Worm (Caenorhabditis elegans) whole organism, L2 larva: ENCODE measurements around the gene akt-2.

ENCODE experiments used
- F13H6.1 ChIP-seq: sonication (generic microtip); optimal IDR thresholded peaks from 2 replicates; lab custom pipeline; 2016; ENCODE audit warnings: missing genetic modification characterization, missing compliant biosample characterization
- R02D3.7 ChIP-seq: fragments of 150-350 bp; optimal IDR thresholded peaks from 2 replicates; lab custom pipeline; 2014; ENCODE audit warnings: missing biosample characterization, missing genetic modification characterization
- Y55F3AM.14 ChIP-seq: fragments of 200-800 bp; sonication (Bioruptor generic); optimal IDR thresholded peaks from 2 replicates; lab custom pipeline; 2018; ENCODE audit warnings: mild to moderate bottlenecking, missing genetic modification characterization, missing compliant biosample characterization
- ZK546.5 ChIP-seq: sonication (generic microtip); optimal IDR thresholded peaks from 2 replicates; lab custom pipeline; 2017; ENCODE audit warnings: missing biosample characterization, missing genetic modification characterization
- aly-2 ChIP-seq: fragments of 150-350 bp; optimal IDR thresholded peaks from 2 replicates; lab custom pipeline; 2014; ENCODE audit warnings: missing biosample characterization, missing genetic modification characterization
- blmp-1 ChIP-seq: sonication (generic microtip); optimal IDR thresholded peaks from 2 replicates; lab custom pipeline; 2017; ENCODE audit warnings: missing genetic modification characterization, mild to moderate bottlenecking, missing compliant biosample characterization, antibody characterized with exemption, moderate library complexity; ENCODE audit not compliant: insufficient read depth
- ceh-16 ChIP-seq: fragments of 150-350 bp; optimal IDR thresholded peaks from 2 replicates; lab custom pipeline; 2014; ENCODE audit warnings: missing biosample characterization, missing genetic modification characterization
- crh-2 ChIP-seq: sonication (generic microtip); optimal IDR thresholded peaks from 2 replicates; lab custom pipeline; 2017; ENCODE audit warnings: missing biosample characterization, missing genetic modification characterization
- elt-3 ChIP-seq: sonication (generic microtip); optimal IDR thresholded peaks from 2 replicates; lab custom pipeline; 2017; ENCODE audit warnings: missing biosample characterization, missing genetic modification characterization
- fos-1 ChIP-seq: fragments of 150-350 bp; optimal IDR thresholded peaks from 2 replicates; lab custom pipeline; 2014; ENCODE audit warnings: missing biosample characterization, missing genetic modification characterization
- gmeb-1 ChIP-seq: fragments of 150-350 bp; optimal IDR thresholded peaks from 2 replicates; lab custom pipeline; 2014; ENCODE audit warnings: missing biosample characterization, missing genetic modification characterization
- lin-11 ChIP-seq: fragments of 150-350 bp; sonication (generic microtip); optimal IDR thresholded peaks from 2 replicates; lab custom pipeline; 2014; ENCODE audit warnings: missing biosample characterization, missing genetic modification characterization, inconsistent platforms, mixed read lengths
- lin-13 ChIP-seq: fragments of 150-350 bp; optimal IDR thresholded peaks from 2 replicates; lab custom pipeline; 2014; ENCODE audit warnings: missing biosample characterization, missing genetic modification reagents, missing genetic modification characterization
- lin-39 ChIP-seq: fragments of 150-350 bp; optimal IDR thresholded peaks from 2 replicates; lab custom pipeline; 2014; ENCODE audit warnings: missing biosample characterization, missing genetic modification reagents, missing genetic modification characterization
- mab-5 ChIP-seq: fragments of 150-350 bp; optimal IDR thresholded peaks from 2 replicates; lab custom pipeline; 2014; ENCODE audit warnings: missing biosample characterization, missing genetic modification characterization
- mdl-1 ChIP-seq, 2 experiments: fragments of 150-350 bp in 1 of 2; sonication (generic microtip) in 1 of 2; optimal IDR thresholded peaks; 2 replicates each; lab custom pipeline; 2017; ENCODE audit warnings: missing biosample characterization in 2 of 2, missing genetic modification characterization in 2 of 2
- nhr-10 ChIP-seq: sonication (generic microtip); optimal IDR thresholded peaks from 2 replicates; lab custom pipeline; 2017; ENCODE audit warnings: missing biosample characterization, missing genetic modification characterization
- nhr-11 ChIP-seq: fragments of 150-350 bp; optimal IDR thresholded peaks from 2 replicates; lab custom pipeline; 2014; ENCODE audit warnings: missing biosample characterization, missing genetic modification characterization
- nhr-12 ChIP-seq: fragments of 150-350 bp; optimal IDR thresholded peaks from 2 replicates; lab custom pipeline; 2014; ENCODE audit warnings: missing biosample characterization, missing genetic modification characterization
- nhr-129 ChIP-seq: fragments of 150-350 bp; optimal IDR thresholded peaks from 2 replicates; lab custom pipeline; 2014; ENCODE audit warnings: missing biosample characterization, missing genetic modification characterization
- nhr-21 ChIP-seq: fragments of 150-350 bp; optimal IDR thresholded peaks from 2 replicates; lab custom pipeline; 2014; ENCODE audit warnings: missing biosample characterization, missing genetic modification characterization
- nhr-6 ChIP-seq: fragments of 150-350 bp; optimal IDR thresholded peaks from 2 replicates; lab custom pipeline; 2014; ENCODE audit warnings: missing biosample characterization, missing genetic modification characterization
- nhr-77 ChIP-seq: fragments of 150-350 bp; optimal IDR thresholded peaks from 2 replicates; lab custom pipeline; 2014; ENCODE audit warnings: missing biosample characterization, missing genetic modification characterization
- peb-1 ChIP-seq: fragments of 150-350 bp; optimal IDR thresholded peaks from 2 replicates; lab custom pipeline; 2014; ENCODE audit warnings: missing biosample characterization, missing genetic modification characterization
- sem-4 ChIP-seq: fragments of 150-350 bp; optimal IDR thresholded peaks from 2 replicates; lab custom pipeline; 2014; ENCODE audit warnings: missing biosample characterization, missing genetic modification reagents, missing genetic modification characterization
- skn-1 ChIP-seq: sonication (generic microtip); optimal IDR thresholded peaks from 2 replicates; lab custom pipeline; 2017; ENCODE audit warnings: missing biosample characterization, missing genetic modification characterization
- sma-3 ChIP-seq: sonication (generic microtip); optimal IDR thresholded peaks from 2 replicates; lab custom pipeline; 2016; ENCODE audit warnings: missing genetic modification reagents, missing genetic modification characterization, missing compliant biosample characterization
- sma-9 ChIP-seq, 2 experiments: fragments of 150-350 bp in 1 of 2; sonication (generic microtip) in 1 of 2; optimal IDR thresholded peaks; 2 replicates each; lab custom pipeline; 2014 to 2016; ENCODE audit warnings: missing genetic modification characterization in 2 of 2, mild to moderate bottlenecking in 1 of 2, missing biosample characterization in 1 of 2, missing compliant biosample characterization in 1 of 2, missing genetic modification reagents in 1 of 2, moderate library complexity in 1 of 2
- snpc-4 ChIP-seq: fragments of 150-350 bp; optimal IDR thresholded peaks from 2 replicates; lab custom pipeline; 2014; ENCODE audit warnings: missing biosample characterization, missing genetic modification characterization
- unc-39 ChIP-seq: fragments of 150-350 bp; optimal IDR thresholded peaks from 2 replicates; lab custom pipeline; 2014; ENCODE audit warnings: missing biosample characterization, missing genetic modification characterization
- unc-55 ChIP-seq: fragments of 150-350 bp; sonication (generic microtip); optimal IDR thresholded peaks from 3 replicates; lab custom pipeline; 2014; ENCODE audit warnings: missing biosample characterization, missing genetic modification reagents, missing genetic modification characterization
- zag-1 ChIP-seq: fragments of 150-350 bp; optimal IDR thresholded peaks from 2 replicates; lab custom pipeline; 2014; ENCODE audit warnings: missing biosample characterization, missing genetic modification characterization
- ztf-1 ChIP-seq: fragments of 200-800 bp; sonication (Bioruptor generic); conservative IDR thresholded peaks from 2 replicates; pipeline ENCODE4 v1.3.6; 2022; ENCODE audit warnings: missing genetic modification characterization, missing compliant biosample characterization
- ztf-11 ChIP-seq: sonication (generic microtip); optimal IDR thresholded peaks from 2 replicates; lab custom pipeline; 2017; ENCODE audit warnings: missing biosample characterization, missing genetic modification characterization
- ztf-4 ChIP-seq: fragments of 150-350 bp; optimal IDR thresholded peaks from 2 replicates; lab custom pipeline; 2014; ENCODE audit warnings: missing biosample characterization, missing genetic modification characterization

akt-2 gene

ce11 chrX:14101986-14102385 lies 45.5 kb upstream of the akt-2 start, which contains the start of gene F16B12.6 (continued):
- peak; percentile 89 for TF ChIP-seq unc-55 (GFP tag; lab: Kevin White, UChicago)
- TF ChIP-seq nhr-10 (tag; lab: Kevin White, UChicago), result peak; percentile 31
- TF ChIP-seq ztf-11, result no peak
- TF ChIP-seq skn-1, result no peak
- TF ChIP-seq ceh-16, result no peak
- peak; percentile 61 for TF ChIP-seq sem-4 (tag; lab: Kevin White, UChicago)
- no peak for TF ChIP-seq R02D3.7 (tag; lab: Kevin White, UChicago)
- no peak for TF ChIP-seq ztf-4
- peak; percentile 59 for TF ChIP-seq mab-5 (tag; lab: Kevin White, UChicago)
- TF ChIP-seq nhr-11 (tag; lab: Kevin White, UChicago), result no peak
- TF ChIP-seq, all 48 proteins: peak for 19

DNA sequence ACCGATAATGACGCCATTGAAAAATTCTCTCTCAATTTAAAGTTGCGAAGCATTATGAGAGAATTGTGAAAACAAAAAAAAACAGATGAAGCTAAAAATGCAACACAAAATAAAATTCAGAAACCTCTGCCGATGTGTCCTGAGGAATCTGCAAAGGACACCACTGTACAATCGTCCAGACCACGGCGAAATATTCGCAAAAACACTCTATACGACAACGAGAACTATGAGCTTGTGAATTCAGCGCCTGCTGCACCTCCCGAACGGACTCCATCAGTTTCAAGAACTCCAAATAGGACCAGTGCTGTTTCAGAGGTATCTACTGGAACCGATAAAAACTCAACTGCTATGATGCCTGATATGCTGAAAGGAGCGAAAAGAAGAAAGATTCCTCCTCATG lies 45.0 kb upstream of the akt-2 start:
- TF ChIP-seq lin-39 (tag; lab: Kevin White, UChicago), result no peak
- no peak for TF ChIP-seq blmp-1 (tag; lab: Kevin White, UChicago)
- no peak for TF ChIP-seq mab-5 (tag; lab: Kevin White, UChicago)
- TF ChIP-seq unc-39 (tag; lab: Kevin White, UChicago), result no peak
- no peak for TF ChIP-seq nhr-21
- no peak for TF ChIP-seq gmeb-1 (tag; lab: Kevin White, UChicago)
- no peak for TF ChIP-seq peb-1 (tag; lab: Kevin White, UChicago)
- no peak for TF ChIP-seq nhr-6 (tag; lab: Kevin White, UChicago)
- TF ChIP-seq elt-3 (tag; lab: Kevin White, UChicago), result no peak
- no peak for TF ChIP-seq nhr-11 (tag; lab: Kevin White, UChicago)
- TF ChIP-seq nhr-12, result no peak
- no peak for TF ChIP-seq ceh-16
- TF ChIP-seq zag-1 (tag; lab: Kevin White, UChicago), result no peak
- no peak for TF ChIP-seq lin-13 (GFP tag; lab: Kevin White, UChicago)

DNA sequence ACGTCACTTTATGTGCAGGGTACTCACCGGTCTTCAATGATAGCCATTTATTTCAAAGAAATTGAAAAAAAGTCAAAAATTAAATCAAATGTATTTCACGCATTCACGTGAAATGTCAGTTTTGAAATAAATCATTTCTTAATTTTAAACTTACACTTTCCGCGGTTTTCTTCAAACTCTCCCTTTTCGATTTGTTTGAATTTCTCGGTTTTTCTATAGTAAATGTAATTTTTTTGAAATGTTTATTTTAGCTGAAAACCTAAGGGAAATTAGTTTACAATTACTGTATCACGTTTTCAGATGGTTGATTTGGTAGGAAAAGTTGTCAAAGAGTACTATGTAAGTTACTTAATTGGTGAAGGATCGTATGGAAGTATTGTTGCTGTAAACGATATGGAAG lies 39.3 kb upstream of the akt-2 start, which contains the start of gene F16B12.7:
TSS of gene F16B12.7 (plus strand) at position 301 of the 400 bp plus-strand sequence.
- no peak for TF ChIP-seq gmeb-1 (tag; lab: Kevin White, UChicago)
- no peak for TF ChIP-seq snpc-4 (tag; lab: Kevin White, UChicago)
- TF ChIP-seq aly-2 (tag; lab: Kevin White, UChicago), result no peak
- TF ChIP-seq crh-2 (tag; lab: Kevin White, UChicago), result no peak
- TF ChIP-seq lin-11 (tag; lab: Kevin White, UChicago), result no peak
- TF ChIP-seq fos-1 (tag; lab: Kevin White, UChicago), result no peak
- TF ChIP-seq zag-1 (tag; lab: Kevin White, UChicago), result no peak
- no peak for TF ChIP-seq sma-9 (GFP tag; optimal IDR thresholded peaks at IDR 0.05; lab: Kevin White, UChicago)
- no peak for TF ChIP-seq sma-9 (tag; optimal IDR thresholded peaks at IDR 0.05; lab: Kevin White, UChicago)
- TF ChIP-seq nhr-129 (tag; lab: Kevin White, UChicago), result no peak
- TF ChIP-seq mdl-1 (tag; optimal IDR thresholded peaks at IDR 0.05; lab: Kevin White, UChicago), result no peak

- TF ChIP-seq nhr-129 (tag; lab: Kevin White, UChicago) (no peak), lin-13 (GFP tag; lab: Kevin White, UChicago) (no peak), ztf-1 (no peak), ztf-11 (no peak), zag-1 (tag; lab: Kevin White, UChicago) (no peak), lin-11 (tag; lab: Kevin White, UChicago) (no peak)
- TF ChIP-seq, all 48 proteins: peak for 0
Observed at ce11 chrX:14113347-14113746, 34.2 kb upstream of the akt-2 start, which contains the start of gene nhr-281. nhr-281 (minus strand) TSS chrX:14113447.

- TF ChIP-seq lin-13 (GFP tag; lab: Kevin White, UChicago) (peak; percentile 29), sma-3 (GFP tag; lab: Kevin White, UChicago) (peak; percentile 50), Y55F3AM.14 (GFP tag; lab: Kevin White, UChicago) (peak; percentile 42), nhr-129 (tag; lab: Kevin White, UChicago) (peak; percentile 54), nhr-12 (no peak), ZK546.5 (tag; lab: Kevin White, UChicago) (no peak), ceh-16 (no peak), gmeb-1 (tag; lab: Kevin White, UChicago) (no peak), crh-2 (tag; lab: Kevin White, UChicago) (peak; percentile 11), zag-1 (tag; lab: Kevin White, UChicago) (no peak), nhr-11 (tag; lab: Kevin White, UChicago) (peak; percentile 25), fos-1 (tag; lab: Kevin White, UChicago) (peak; percentile 57), F13H6.1 (tag; lab: Kevin White, UChicago) (peak; percentile 30), unc-55 (GFP tag; lab: Kevin White, UChicago) (peak; percentile 20), nhr-21 (peak; percentile 51), nhr-77 (tag; lab: Kevin White, UChicago) (no peak), sma-9 (GFP tag; optimal IDR thresholded peaks at IDR 0.05; lab: Kevin White, UChicago) (peak; percentile 61), sma-9 (tag; optimal IDR thresholded peaks at IDR 0.05; lab: Kevin White, UChicago) (no peak)
Observed at ce11 chrX:14115480-14116161, 31.9 kb upstream of the akt-2 start, which contains the start of gene F28H6.7. F28H6.7 (plus strand) TSS chrX:14116111.
